Worm (Caenorhabditis elegans) whole organism, L4/young adult: ENCODE results near the gene B0244.9.

ENCODE experiments used
- W03F9.2 ChIP-seq: fragments of 150-350 bp; optimal IDR thresholded peaks from 2 replicates; lab custom pipeline; 2014; ENCODE audit warnings: missing biosample characterization, missing genetic modification characterization
- dao-5 ChIP-seq: sonication (generic microtip); optimal IDR thresholded peaks from 2 replicates; lab custom pipeline; 2016; ENCODE audit warnings: missing genotype, missing genetic modification characterization, moderate library complexity, missing compliant biosample characterization
- him-1 ChIP-seq: sonication (generic microtip); optimal IDR thresholded peaks from 2 replicates; lab custom pipeline; 2016; ENCODE audit warnings: missing genotype, missing genetic modification reagents, missing genetic modification characterization, missing compliant biosample characterization

The B0244.9 gene

ce11 chrIII:5730980-5731636, at the start of gene B0244.9, which contains the start of gene B0244.7:
B0244.9 (minus strand) TSS chrIII:5731030.
B0244.7 (plus strand) TSS chrIII:5731501.
- TF ChIP-seq him-1 (tag; lab: Kevin White, UChicago) = no peak
- TF ChIP-seq W03F9.2 = no peak
- TF ChIP-seq dao-5 (tag; lab: Kevin White, UChicago) = no peak

DNA sequence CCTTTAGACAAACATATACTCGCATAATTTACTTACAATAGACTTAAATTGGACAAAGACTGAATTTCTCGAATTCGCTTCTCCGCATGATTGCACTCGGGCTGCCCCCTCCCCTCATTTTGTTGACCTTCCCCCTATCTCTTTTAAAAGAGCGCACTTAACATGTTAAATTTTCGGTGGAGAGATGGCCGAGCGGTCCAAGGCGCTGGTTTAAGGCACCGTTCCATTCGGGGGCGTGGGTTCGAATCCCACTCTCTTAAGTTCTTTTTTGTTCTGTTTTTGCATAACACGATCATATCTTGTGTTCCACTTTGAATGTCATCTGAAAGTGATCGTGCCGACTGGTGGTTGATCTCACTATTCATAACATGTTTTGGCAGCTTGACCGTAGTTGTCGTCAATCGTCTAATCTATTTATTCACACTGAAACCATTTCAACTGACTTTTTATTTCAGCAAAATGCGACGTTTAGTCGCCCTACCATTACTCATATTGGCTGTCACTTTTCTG, 39.0 kb upstream of the B0244.9 start, which contains the start of gene cutl-23:
cutl-23 (plus strand) TSS at position 460 of the 510 bp plus-strand sequence.
- TF ChIP-seq dao-5 (tag; lab: Kevin White, UChicago) (no peak), W03F9.2 (no peak), him-1 (tag; lab: Kevin White, UChicago) (no peak)

DNA sequence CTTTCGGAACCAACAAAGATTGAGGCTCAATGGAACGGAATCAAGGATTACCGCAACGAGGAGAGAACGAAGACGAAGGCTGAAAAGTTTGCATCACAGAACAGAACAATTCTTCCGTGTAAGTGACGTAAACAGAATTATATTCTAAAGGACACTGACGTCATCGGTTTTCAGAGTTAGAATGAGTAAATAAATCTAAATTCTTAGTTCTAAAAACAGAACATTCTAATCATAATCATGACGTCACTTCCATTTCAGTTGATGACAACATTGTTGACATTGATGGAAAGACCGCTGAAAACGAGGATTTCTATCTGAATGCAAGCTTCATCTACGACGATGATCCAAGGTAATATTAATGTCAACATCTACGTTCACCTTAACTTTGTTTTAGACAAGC, 33.2 kb upstream of the B0244.9 start:
- no peak for TF ChIP-seq dao-5 (tag; lab: Kevin White, UChicago)
- TF ChIP-seq W03F9.2 = no peak
- TF ChIP-seq him-1 (tag; lab: Kevin White, UChicago) = no peak

DNA sequence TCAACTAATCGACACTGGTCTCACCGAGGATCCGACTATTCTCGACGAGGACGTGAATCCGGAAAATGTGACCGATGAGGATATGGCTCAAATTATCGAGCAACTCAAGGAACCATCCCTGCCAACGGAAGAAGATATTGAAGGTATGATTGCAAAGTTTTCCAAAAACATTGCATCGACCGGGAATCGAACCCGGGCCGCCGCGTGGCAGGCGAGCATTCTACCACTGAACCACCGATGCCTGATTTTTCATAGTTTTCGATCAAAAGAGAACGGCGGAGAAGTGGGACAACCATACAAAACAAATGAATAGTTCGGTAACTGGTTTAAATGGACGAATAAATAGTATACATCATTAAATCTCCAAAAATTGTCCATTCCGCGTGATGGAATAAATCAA, 31.1 kb upstream of the B0244.9 start:
- TF ChIP-seq dao-5 (tag; lab: Kevin White, UChicago) (no peak), him-1 (tag; lab: Kevin White, UChicago) (no peak), W03F9.2 (no peak)

ce11 chrIII:5760721-5761120, 29.9 kb upstream of the B0244.9 start:
- TF ChIP-seq him-1 (tag; lab: Kevin White, UChicago) (no peak), dao-5 (tag; lab: Kevin White, UChicago) (no peak), W03F9.2 (no peak)

DNA sequence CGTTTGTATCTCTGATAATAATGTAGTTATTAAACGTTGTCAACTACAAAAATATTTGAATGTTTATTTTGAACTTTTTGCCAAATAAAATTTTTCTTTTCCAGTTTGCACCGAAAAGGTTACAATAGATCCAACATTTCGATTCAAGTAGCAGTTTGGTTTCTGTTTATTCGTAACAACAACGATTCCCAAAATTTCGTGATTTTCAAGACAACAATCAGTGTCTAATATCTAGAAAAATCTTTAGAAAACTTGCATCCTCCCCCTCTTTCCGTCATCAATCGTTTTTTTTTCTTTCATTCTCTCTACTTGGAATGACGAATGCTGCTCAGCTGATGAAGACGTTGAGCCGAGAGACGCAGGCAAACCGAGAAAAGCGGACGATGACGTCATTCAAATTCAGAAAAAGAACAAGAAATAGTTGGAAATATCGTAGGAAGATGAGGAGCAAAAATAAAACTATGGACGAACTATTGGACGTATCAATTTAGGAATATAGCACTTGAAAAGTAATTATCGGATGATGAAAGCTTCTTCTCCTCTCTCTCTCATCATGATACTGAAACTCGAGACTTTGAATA, 27.8 kb upstream of the B0244.9 start:
- peak; percentile 64 for TF ChIP-seq him-1 (tag; lab: Kevin White, UChicago)
- TF ChIP-seq dao-5 (tag; lab: Kevin White, UChicago) = no peak
- TF ChIP-seq W03F9.2 = peak; percentile 5

DNA sequence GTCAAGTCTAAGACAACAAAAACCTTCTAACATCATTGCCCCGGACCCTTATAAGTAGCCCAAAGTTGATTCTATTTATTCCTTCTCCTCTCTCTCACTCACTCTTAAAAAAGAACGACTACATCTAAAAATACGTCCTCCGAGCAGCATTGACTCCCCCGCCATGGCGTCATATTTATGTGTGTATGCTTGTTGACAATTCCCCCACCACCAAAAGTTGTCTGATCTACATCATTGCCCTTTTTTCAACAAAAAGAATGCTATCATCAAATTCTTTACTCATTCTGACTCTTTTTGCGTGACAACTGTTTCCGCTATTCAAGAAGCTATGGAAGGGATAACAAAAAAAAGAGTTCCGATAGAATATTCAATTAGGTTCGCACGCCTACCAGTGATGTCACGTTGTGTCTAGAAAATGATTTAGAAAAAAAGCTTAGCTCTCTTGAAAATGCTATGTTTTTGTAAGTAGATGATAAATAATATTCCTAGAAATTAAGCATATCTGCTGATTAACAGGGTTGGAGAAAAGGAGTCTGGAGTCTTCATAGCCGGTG, 26.7 kb upstream of the B0244.9 start:
- TF ChIP-seq him-1 (tag; lab: Kevin White, UChicago) = no peak
- no peak for TF ChIP-seq W03F9.2

DNA sequence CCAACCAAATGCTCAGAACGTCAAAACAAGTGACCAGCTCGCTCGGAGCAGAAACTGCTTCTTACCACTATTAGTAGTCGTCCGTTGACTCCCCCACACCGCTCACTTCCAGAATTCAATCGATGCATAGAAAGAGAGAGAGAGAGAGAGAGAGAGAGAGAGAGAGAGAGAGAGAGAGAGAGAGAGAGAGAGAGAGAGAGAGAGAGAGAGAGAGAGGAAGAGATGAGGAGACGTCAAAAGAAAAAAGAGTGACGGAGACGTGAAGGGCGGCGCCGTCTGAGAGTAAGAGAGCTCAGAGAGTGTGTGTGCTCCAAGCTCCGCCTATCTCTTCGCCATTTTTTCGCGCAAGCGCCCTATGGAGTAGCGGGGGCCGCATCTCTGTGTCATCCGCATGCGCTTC, 24.4 kb upstream of the B0244.9 start, which contains the start of gene ida-1:
ida-1 (plus strand) TSS at position 336 of the 400 bp plus-strand sequence.
- TF ChIP-seq dao-5 (tag; lab: Kevin White, UChicago) (no peak), him-1 (tag; lab: Kevin White, UChicago) (peak; percentile 41), W03F9.2 (no peak)

DNA sequence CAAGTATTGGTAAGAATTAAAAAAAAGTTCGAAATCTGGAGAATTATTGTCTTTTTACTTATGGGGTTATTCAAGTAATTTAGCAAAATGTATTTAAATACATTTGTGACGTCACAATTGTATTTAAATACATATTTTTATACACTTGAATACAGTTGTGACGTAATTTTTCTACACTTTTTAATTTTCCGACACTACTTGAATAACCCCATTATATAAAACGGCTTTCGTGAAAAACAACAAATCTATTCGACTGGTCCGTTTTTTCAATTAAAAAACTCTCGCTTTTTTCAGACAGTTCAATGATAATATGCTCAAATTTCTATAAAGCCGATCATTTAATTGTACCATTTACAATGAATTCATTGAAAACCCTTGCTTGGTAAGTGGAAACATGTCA, 19.7 kb upstream of the B0244.9 start:
- TF ChIP-seq dao-5 (tag; lab: Kevin White, UChicago) (no peak), him-1 (tag; lab: Kevin White, UChicago) (no peak), W03F9.2 (no peak)

DNA sequence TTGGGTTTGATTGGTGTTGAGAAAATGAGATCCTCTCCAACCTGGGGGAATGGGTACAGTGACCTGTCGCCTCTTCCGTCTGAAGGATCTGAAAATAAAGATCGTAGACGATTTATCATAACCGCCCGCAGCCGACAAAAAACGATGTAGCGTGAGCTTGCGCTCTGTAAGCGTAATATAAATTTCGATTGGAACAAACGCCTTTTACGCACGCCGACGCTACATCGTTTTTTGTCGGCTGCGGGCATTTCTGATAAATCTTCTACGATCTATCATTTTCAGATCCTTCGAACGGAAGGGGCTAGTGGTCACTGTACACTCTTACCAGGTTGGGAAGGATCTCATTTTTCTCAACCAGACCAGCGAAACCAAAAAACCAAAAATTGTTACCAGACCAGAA, 17.5 kb upstream of the B0244.9 start:
- TF ChIP-seq dao-5 (tag; lab: Kevin White, UChicago) (no peak), him-1 (tag; lab: Kevin White, UChicago) (no peak), W03F9.2 (no peak)

ce11 chrIII:5747185-5747584, 16.4 kb upstream of the B0244.9 start, which contains the start of gene B0244.4:
B0244.4 (plus strand) TSS chrIII:5747485.
- TF ChIP-seq W03F9.2 = no peak
- TF ChIP-seq him-1 (tag; lab: Kevin White, UChicago) = no peak
- TF ChIP-seq dao-5 (tag; lab: Kevin White, UChicago) = no peak

ce11 chrIII:5744579-5744978, 13.7 kb upstream of the B0244.9 start, which contains the start of gene B0244.5:
B0244.5 (plus strand) TSS chrIII:5744879.
- TF ChIP-seq W03F9.2 (no peak), dao-5 (tag; lab: Kevin White, UChicago) (no peak), him-1 (tag; lab: Kevin White, UChicago) (no peak)

DNA sequence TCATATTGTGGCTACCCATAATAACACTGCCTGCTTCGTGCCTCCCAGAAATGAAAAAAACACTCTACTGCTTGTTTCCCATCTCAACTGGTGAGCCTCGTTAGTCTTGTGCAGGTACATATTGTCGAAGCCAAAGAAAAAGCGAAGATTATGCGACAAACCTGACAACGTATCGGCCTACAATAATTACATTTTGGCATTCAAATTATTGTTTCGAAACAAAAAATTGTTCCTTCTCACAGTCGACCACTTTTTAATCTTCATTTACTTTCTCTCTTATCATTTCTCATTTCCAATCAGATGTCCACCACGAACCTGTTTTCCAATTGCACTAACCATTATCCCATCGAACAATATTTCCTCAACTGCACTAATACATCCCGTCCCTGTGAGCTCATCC, 12.3 kb upstream of the B0244.9 start, which contains the start of gene B0244.15:
B0244.15 (plus strand) TSS at position 301 of the 400 bp plus-strand sequence.
- TF ChIP-seq him-1 (tag; lab: Kevin White, UChicago) (no peak), dao-5 (tag; lab: Kevin White, UChicago) (no peak), W03F9.2 (no peak)

ce11 chrIII:5740666-5741065, 9.8 kb upstream of the B0244.9 start, which contains the start of gene B0244.16:
B0244.16 (plus strand) TSS chrIII:5740966.
- TF ChIP-seq dao-5 (tag; lab: Kevin White, UChicago) (no peak), W03F9.2 (no peak), him-1 (tag; lab: Kevin White, UChicago) (no peak)
